Worm (Caenorhabditis elegans): Measurements from ENCODE around the gene fbxc-55.
"Not testable (repeated sequence)": the region's sequence is repeated elsewhere in the genome, so short reads cannot be mapped to it uniquely, and the experiment has no call there.

The fbxc-55 gene

ce11 chrII:3183300-3183840, 13.4 kb upstream of the fbxc-55 start, which contains the start of the genes Y27F2A.6 and Y27F2A.8:
Y27F2A.6 (minus strand) TSS chrII:3183400.
Y27F2A.8 (plus strand) TSS chrII:3183790.
- not testable (repeated sequence) for TF ChIP-seq fkh-2, R02D3.7, lin-39 (tag; optimal IDR thresholded peaks at IDR 0.05)

ce11 chrII:3177663-3178062, 7.7 kb upstream of the fbxc-55 start, which contains the start of gene sri-40:
sri-40 (plus strand) TSS chrII:3177963.
- not testable (repeated sequence) for TF ChIP-seq nhr-76, elt-1, hmg-11 (tag; optimal IDR thresholded peaks at IDR 0.05)

- TF ChIP-seq elt-2 (tag; optimal IDR thresholded peaks at IDR 0.05): no peak
- no peak for TF ChIP-seq mdl-1 (tag; optimal IDR thresholded peaks at IDR 0.05)
- TF ChIP-seq aly-2 (tag; optimal IDR thresholded peaks at IDR 0.05): no peak
- no peak for TF ChIP-seq elt-3 (tag; optimal IDR thresholded peaks at IDR 0.05)
- no peak for TF ChIP-seq R02D3.7 (tag; optimal IDR thresholded peaks at IDR 0.05)
- TF ChIP-seq unc-62 (GFP tag; optimal IDR thresholded peaks at IDR 0.05): no peak
- TF ChIP-seq nhr-28 (tag; optimal IDR thresholded peaks at IDR 0.05): no peak
- no peak for TF ChIP-seq fkh-2 (tag; optimal IDR thresholded peaks at IDR 0.05)
Observed at ce11 chrII:3172176-3172575, 2.2 kb upstream of the fbxc-55 start, which contains the start of gene Y27F2A.10. Y27F2A.10 (minus strand) TSS chrII:3172276.

- TF ChIP-seq lin-39 (tag; optimal IDR thresholded peaks at IDR 0.05): no peak
- no peak for TF ChIP-seq elt-3 (tag; optimal IDR thresholded peaks at IDR 0.05)
- TF ChIP-seq pqm-1 (tag; optimal IDR thresholded peaks at IDR 0.05): no peak
- no peak for TF ChIP-seq snpc-4 (tag; optimal IDR thresholded peaks at IDR 0.05)
- no peak for TF ChIP-seq nfya-1 (tag; optimal IDR thresholded peaks at IDR 0.05; ENCODE audit: insufficient read depth)
- no peak for TF ChIP-seq unc-39 (tag; optimal IDR thresholded peaks at IDR 0.05)
- TF ChIP-seq egl-5 (tag; optimal IDR thresholded peaks at IDR 0.05): no peak
- TF ChIP-seq zag-1 (tag; optimal IDR thresholded peaks at IDR 0.05): no peak
- TF ChIP-seq mdl-1 (tag; optimal IDR thresholded peaks at IDR 0.05): no peak
- no peak for TF ChIP-seq nhr-43 (tag; optimal IDR thresholded peaks at IDR 0.05; ENCODE audit: poor library complexity, severe bottlenecking)
- no peak for TF ChIP-seq ceh-16 (tag; optimal IDR thresholded peaks at IDR 0.05)
- no peak for TF ChIP-seq hmg-11 (tag; optimal IDR thresholded peaks at IDR 0.05)
- TF ChIP-seq nhr-12 (tag; optimal IDR thresholded peaks at IDR 0.05): no peak
- no peak for TF ChIP-seq nhr-28 (tag; optimal IDR thresholded peaks at IDR 0.05)
- TF ChIP-seq ama-1 (optimal IDR thresholded peaks at IDR 0.05): no peak
Observed at ce11 chrII:3158985-3159384, 11.0 kb downstream of the fbxc-55 start, which contains the start of gene sri-34. sri-34 (minus strand) TSS chrII:3159085.

DNA sequence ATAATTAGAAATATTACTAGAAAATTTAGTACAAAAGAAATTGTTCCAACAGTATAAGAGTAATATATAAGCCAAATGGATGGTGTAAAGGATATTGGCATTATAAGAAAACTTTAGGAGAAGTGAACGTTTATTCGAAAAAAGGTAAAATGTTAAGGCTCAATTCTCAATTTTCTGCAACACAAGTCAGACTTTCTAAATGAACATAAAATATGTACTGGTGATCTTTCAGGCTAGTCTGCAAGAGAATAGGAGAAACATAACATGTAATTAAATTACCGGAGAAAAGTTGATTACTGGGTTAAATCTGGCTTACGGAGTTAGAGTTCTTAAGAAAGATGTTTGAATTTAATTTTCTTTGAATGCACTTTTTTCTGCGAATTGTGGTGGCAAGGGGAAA, 13.2 kb downstream of the fbxc-55 start, which contains the start of gene sri-33:
Gene sri-33, minus strand, starts transcription at position 101 of the 400 bp plus-strand sequence.
- no peak for TF ChIP-seq nhr-23 (tag; optimal IDR thresholded peaks at IDR 0.05)
- no peak for TF ChIP-seq lin-15B (tag; optimal IDR thresholded peaks at IDR 0.05)
- TF ChIP-seq ztf-11 (tag; optimal IDR thresholded peaks at IDR 0.05): no peak
- no peak for TF ChIP-seq fos-1 (tag; optimal IDR thresholded peaks at IDR 0.05)
- no peak for TF ChIP-seq eor-1 (tag; optimal IDR thresholded peaks at IDR 0.05)
- no peak for TF ChIP-seq elt-1 (tag; optimal IDR thresholded peaks at IDR 0.05)
- TF ChIP-seq nhr-11 (tag; optimal IDR thresholded peaks at IDR 0.05): no peak
- TF ChIP-seq lsy-12 (tag; optimal IDR thresholded peaks at IDR 0.05): no peak
- no peak for TF ChIP-seq nhr-76 (tag; optimal IDR thresholded peaks at IDR 0.05)
- TF ChIP-seq lin-39 (tag; optimal IDR thresholded peaks at IDR 0.05): no peak
- no peak for TF ChIP-seq pha-4 (tag; optimal IDR thresholded peaks at IDR 0.05)
- TF ChIP-seq fkh-10 (GFP tag; optimal IDR thresholded peaks at IDR 0.05): no peak
- TF ChIP-seq skn-1 (tag; optimal IDR thresholded peaks at IDR 0.05): no peak
- TF ChIP-seq fkh-2 (tag; optimal IDR thresholded peaks at IDR 0.05): no peak
- TF ChIP-seq elt-2 (tag; optimal IDR thresholded peaks at IDR 0.05): no peak
- no peak for TF ChIP-seq nhr-25 (tag; optimal IDR thresholded peaks at IDR 0.05)
- TF ChIP-seq mml-1 (tag; optimal IDR thresholded peaks at IDR 0.05): no peak

Data from whole organism, L3 larva.